Worm (Caenorhabditis elegans) whole organism, early embryonic: Measurements from ENCODE around the gene F47B10.6.

Source experiments
- B0310.2 ChIP-seq: sonication (generic microtip); optimal IDR thresholded peaks from 2 replicates; lab custom pipeline; 2016; ENCODE audit warnings: mild to moderate bottlenecking, missing genetic modification characterization, missing compliant biosample characterization
- F13C5.2 ChIP-seq: sonication (generic microtip); optimal IDR thresholded peaks from 2 replicates; lab custom pipeline; 2017; ENCODE audit warnings: mild to moderate bottlenecking, missing genetic modification characterization, inconsistent platforms, missing compliant biosample characterization
- aly-1 ChIP-seq: sonication (generic microtip); optimal IDR thresholded peaks from 2 replicates; lab custom pipeline; 2016; ENCODE audit warnings: missing genetic modification characterization, missing compliant biosample characterization
- ama-1 ChIP-seq: fragments of 150-350 bp; optimal IDR thresholded peaks from 2 replicates; lab custom pipeline; 2014
- ceh-13 ChIP-seq: fragments of 200-800 bp; sonication (Bioruptor generic); optimal IDR thresholded peaks from 2 replicates; lab custom pipeline; 2018; ENCODE audit warnings: mild to moderate bottlenecking, missing genetic modification characterization, missing compliant biosample characterization
- ceh-36 ChIP-seq: sonication (generic microtip); optimal IDR thresholded peaks from 2 replicates; lab custom pipeline; 2016; ENCODE audit warnings: missing genetic modification characterization, inconsistent platforms, missing compliant biosample characterization
- ets-7 ChIP-seq: sonication (generic microtip); optimal IDR thresholded peaks from 2 replicates; lab custom pipeline; 2016; ENCODE audit warnings: missing genotype, missing genetic modification characterization, missing compliant biosample characterization
- flt-1 ChIP-seq: fragments of 200-800 bp; sonication (Bioruptor generic); IDR thresholded peaks from 2 replicates; pipeline ENCODE4 v1.3.6; 2022; ENCODE audit warnings: missing genetic modification characterization, missing compliant biosample characterization
- hmbx-1 ChIP-seq: sonication (generic microtip); optimal IDR thresholded peaks from 2 replicates; lab custom pipeline; 2016; ENCODE audit warnings: mild to moderate bottlenecking, missing genetic modification characterization, missing compliant biosample characterization
- hmg-4 ChIP-seq: fragments of 200-800 bp; sonication (Bioruptor generic); optimal IDR thresholded peaks from 2 replicates; lab custom pipeline; 2018; ENCODE audit warnings: mild to moderate bottlenecking, missing genetic modification characterization, missing compliant biosample characterization
- hnd-1 ChIP-seq: sonication (generic microtip); optimal IDR thresholded peaks from 2 replicates; lab custom pipeline; 2016; ENCODE audit warnings: missing genetic modification characterization, missing compliant biosample characterization
- pes-1 ChIP-seq: fragments of 200-800 bp; sonication (Bioruptor generic); IDR thresholded peaks from 2 replicates; pipeline ENCODE4 v1.3.6; 2022; ENCODE audit warnings: missing genetic modification reagents, missing genetic modification characterization, missing compliant biosample characterization
- scrt-1 ChIP-seq: fragments of 200-800 bp; sonication (Bioruptor generic); IDR thresholded peaks from 2 replicates; pipeline ENCODE4 v1.3.6; 2022; ENCODE audit warnings: missing genetic modification characterization, missing compliant biosample characterization
- sea-1 ChIP-seq: fragments of 200-800 bp; sonication (Bioruptor generic); conservative IDR thresholded peaks from 2 replicates; pipeline ENCODE4 v1.3.6; 2022; ENCODE audit warnings: missing genetic modification characterization, missing compliant biosample characterization
- tbx-11 ChIP-seq: fragments of 200-800 bp; sonication (Bioruptor generic); IDR thresholded peaks from 2 replicates; pipeline ENCODE4 v1.3.6; 2022; ENCODE audit warnings: missing genetic modification characterization, missing compliant biosample characterization
- tbx-37 ChIP-seq: fragments of 200-800 bp; sonication (Bioruptor generic); conservative IDR thresholded peaks from 2 replicates; pipeline ENCODE4 v1.3.6; 2022; ENCODE audit warnings: missing genetic modification reagents, missing genetic modification characterization, missing compliant biosample characterization
- tra-4 ChIP-seq: sonication (generic microtip); optimal IDR thresholded peaks from 2 replicates; lab custom pipeline; 2017; ENCODE audit warnings: missing genetic modification characterization, missing compliant biosample characterization

Gene F47B10.6

DNA sequence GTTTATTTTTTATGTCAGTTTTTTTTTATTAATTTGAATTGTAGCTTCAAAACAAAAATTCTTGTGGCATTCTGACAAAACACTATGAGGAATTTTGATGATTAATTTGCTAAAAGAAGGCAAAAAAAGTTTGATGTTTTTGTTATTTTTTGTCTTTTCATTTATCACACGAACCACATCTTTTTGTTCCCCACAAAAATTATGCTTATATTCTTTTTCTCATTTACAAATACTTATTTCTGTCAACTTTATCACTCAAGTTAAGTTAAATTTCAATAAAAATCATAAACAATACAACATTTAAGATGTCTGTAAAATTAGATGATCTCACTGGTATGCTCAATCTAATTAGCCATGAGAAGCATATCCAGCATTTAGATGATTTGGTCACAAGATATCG is at the start of gene F47B10.6:
TSS of gene F47B10.6 (plus strand) at position 301 of the 400 bp plus-strand sequence.
- no peak for TF ChIP-seq sea-1 (GFP tag; lab: Robert Waterston, UW)
- no peak for TF ChIP-seq hmbx-1
- no peak for TF ChIP-seq B0310.2 (tag; lab: Kevin White, UChicago)
- TF ChIP-seq scrt-1 (GFP tag; lab: Robert Waterston, UW), result no peak

DNA sequence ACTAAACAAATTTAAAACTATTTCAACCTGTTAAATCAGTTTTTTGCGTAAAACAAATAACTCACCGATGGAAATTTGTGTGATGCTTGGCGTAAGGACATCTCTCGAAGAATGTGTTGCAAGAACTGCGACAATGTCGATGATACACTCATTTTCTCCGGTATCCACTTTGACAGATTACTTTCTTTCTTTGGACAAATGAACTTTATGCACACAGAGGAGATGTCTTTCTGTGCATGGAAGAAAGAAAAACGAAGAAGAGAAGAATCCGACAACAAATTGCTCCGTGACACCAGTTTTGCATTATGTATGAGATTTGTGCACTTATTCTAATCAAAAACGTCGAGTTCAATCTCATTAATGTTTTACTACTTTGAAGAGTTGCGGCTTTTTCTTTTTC is 49.8 kb upstream of the F47B10.6 start, which contains the start of gene plc-1:
TSS of gene plc-1 (minus strand) at position 101 of the 400 bp plus-strand sequence.
- TF ChIP-seq hnd-1 (tag; lab: Kevin White, UChicago) (no peak), F13C5.2 (tag; lab: Kevin White, UChicago) (no peak), tbx-37 (no peak), pes-1 (no peak), aly-1 (tag; lab: Kevin White, UChicago) (no peak), hmbx-1 (no peak), flt-1 (GFP tag; lab: Robert Waterston, UW) (no peak), B0310.2 (tag; lab: Kevin White, UChicago) (no peak), ceh-36 (tag; lab: Kevin White, UChicago) (no peak), ceh-13 (GFP tag; lab: Kevin White, UChicago) (no peak), tbx-11 (no peak), sea-1 (GFP tag; lab: Robert Waterston, UW) (no peak), ama-1 (lab: Kevin White, UChicago) (no peak)

DNA sequence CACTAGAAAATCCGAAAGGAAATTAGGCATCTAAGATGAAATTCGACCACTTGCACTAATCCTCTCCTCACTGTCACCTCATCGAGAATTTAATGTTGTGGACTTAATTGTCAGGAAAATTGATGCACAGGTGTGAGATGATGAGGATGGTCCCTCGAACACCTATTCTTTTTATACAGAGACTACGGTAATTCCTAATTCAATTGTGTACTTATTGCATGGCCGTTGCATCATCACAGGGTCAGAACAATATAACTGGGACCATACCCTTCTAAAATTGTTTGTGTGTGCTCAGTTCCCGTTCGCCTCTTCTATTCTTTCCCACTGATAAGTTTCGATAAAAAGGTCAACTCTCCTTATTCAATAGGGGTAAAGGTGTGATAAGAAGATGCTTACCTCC is 44.2 kb upstream of the F47B10.6 start:
- TF ChIP-seq ets-7 (tag; lab: Kevin White, UChicago) (no peak), ceh-36 (tag; lab: Kevin White, UChicago) (peak; percentile 43), pes-1 (0 out of 2 replicates have a peak, but pooled peaks have one; percentile 35)

DNA sequence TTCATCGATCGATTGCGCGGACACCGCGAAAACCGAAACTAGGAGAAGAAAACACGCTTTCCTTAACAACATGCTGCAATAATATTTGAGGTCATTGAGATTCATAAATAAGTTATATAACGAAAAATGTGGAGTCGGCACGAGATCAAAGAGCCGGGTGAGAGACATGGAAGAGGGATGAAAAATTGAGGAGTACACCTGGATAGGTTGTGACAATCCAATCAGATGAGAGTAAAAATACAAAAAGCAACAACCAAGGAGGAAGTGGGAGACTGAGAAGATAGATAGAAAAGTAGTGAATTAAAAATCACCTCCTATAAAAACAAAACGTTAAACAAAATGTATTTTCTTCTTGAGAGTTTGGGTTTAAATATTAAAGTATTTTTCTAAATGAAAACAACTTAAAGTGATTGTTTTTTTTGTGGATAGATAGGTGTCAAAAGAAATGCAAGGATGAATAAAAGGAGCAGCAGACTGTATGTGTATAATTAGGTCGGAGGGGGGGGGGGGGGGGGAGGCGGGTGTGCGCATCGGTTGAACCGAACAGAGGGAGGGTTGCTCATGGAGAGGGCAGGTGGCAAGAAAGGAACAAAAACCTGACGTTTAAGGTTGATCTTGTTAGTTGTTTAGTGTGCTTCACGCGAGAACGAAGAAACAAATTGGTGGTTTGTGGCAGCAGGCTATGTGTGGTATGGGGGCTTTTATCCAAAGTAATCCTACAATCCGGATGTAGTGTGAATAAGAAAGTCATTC is 43.5 kb upstream of the F47B10.6 start, which contains the start of gene C05A9.2:
TSS of gene C05A9.2 (minus strand) at position 73 of the 753 bp plus-strand sequence.
- peak; percentile 19 for TF ChIP-seq ceh-36 (tag; lab: Kevin White, UChicago)
- no peak for TF ChIP-seq hmbx-1

DNA sequence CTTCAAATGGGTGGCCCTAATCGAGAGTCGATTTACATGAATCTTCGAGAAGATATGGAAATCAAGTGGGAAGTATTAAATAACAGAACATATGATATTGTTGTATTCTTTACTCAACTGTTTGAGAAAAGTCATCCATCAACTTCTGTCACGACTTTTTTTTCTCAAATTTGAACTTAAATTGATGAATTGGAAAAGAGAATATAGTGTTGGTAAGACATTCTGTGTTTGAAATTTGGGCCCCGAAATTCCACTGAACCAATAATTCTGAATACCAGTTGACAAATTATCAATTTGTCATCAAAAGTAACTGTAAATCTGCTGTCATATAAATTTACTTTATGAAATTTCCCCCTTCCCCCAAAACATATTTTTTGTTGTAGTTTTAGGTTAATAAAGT is 41.4 kb upstream of the F47B10.6 start:
- TF ChIP-seq ceh-13 (GFP tag; lab: Kevin White, UChicago), result no peak
- TF ChIP-seq B0310.2 (tag; lab: Kevin White, UChicago), result no peak
- no peak for TF ChIP-seq scrt-1 (GFP tag; lab: Robert Waterston, UW)
- no peak for TF ChIP-seq sea-1 (GFP tag; lab: Robert Waterston, UW)
- TF ChIP-seq tra-4 (tag; lab: Kevin White, UChicago), result no peak
- no peak for TF ChIP-seq tbx-11
- TF ChIP-seq ceh-36 (tag; lab: Kevin White, UChicago), result no peak
- TF ChIP-seq ets-7 (tag; lab: Kevin White, UChicago), result no peak
- no peak for TF ChIP-seq hmbx-1
- TF ChIP-seq tbx-37, result no peak
- TF ChIP-seq aly-1 (tag; lab: Kevin White, UChicago), result no peak

DNA sequence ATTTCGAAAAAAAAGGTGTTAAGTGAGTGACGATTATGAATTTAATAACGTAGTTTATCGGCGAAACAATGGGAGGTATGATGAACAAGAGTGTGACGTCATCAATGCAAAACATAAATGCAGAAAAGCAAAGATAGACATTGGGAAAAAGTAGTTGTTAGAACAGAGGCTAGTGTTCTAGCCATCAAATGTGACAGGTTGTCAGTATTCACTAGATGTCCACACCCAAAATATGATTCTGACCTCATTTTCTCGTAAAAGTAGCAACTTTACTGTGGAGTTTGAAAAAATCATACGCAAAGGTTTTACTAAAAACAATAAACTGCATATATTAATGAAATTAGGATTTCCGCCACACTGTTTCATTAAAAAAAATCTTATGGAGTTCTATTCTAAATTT is 37.1 kb upstream of the F47B10.6 start:
- TF ChIP-seq ama-1 (lab: Kevin White, UChicago), result no peak
- no peak for TF ChIP-seq F13C5.2 (tag; lab: Kevin White, UChicago)
- no peak for TF ChIP-seq scrt-1 (GFP tag; lab: Robert Waterston, UW)
- TF ChIP-seq ets-7 (tag; lab: Kevin White, UChicago), result no peak
- TF ChIP-seq aly-1 (tag; lab: Kevin White, UChicago), result no peak
- TF ChIP-seq pes-1, result no peak
- TF ChIP-seq tbx-37, result no peak
- TF ChIP-seq ceh-13 (GFP tag; lab: Kevin White, UChicago), result no peak
- no peak for TF ChIP-seq hmbx-1
- no peak for TF ChIP-seq ceh-36 (tag; lab: Kevin White, UChicago)
- TF ChIP-seq hmg-4 (GFP tag; lab: Kevin White, UChicago), result no peak
- no peak for TF ChIP-seq B0310.2 (tag; lab: Kevin White, UChicago)

DNA sequence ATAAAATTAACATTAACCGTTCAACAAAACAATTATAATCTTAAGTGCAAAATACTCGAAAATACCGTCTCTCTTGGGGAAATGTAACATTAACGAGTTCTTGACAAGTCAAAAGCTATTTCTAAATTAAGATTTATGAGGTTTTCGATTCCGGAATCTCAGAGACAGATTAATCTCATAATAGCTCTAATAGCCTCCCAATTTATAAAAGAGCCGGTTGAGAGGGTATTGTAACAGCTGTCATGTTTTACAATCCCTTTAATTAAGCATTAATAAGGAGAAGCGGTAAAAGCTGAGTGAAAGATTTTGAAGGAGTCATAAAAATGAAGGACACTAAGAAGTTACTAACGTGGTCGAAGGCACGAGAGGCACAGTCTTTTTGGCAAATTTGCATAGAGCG is 36.6 kb upstream of the F47B10.6 start:
- no peak for TF ChIP-seq hmg-4 (GFP tag; lab: Kevin White, UChicago)
- TF ChIP-seq ama-1 (lab: Kevin White, UChicago), result no peak
- TF ChIP-seq hmbx-1, result no peak
- no peak for TF ChIP-seq B0310.2 (tag; lab: Kevin White, UChicago)
- no peak for TF ChIP-seq aly-1 (tag; lab: Kevin White, UChicago)
- TF ChIP-seq sea-1 (GFP tag; lab: Robert Waterston, UW), result no peak
- no peak for TF ChIP-seq scrt-1 (GFP tag; lab: Robert Waterston, UW)
- no peak for TF ChIP-seq tra-4 (tag; lab: Kevin White, UChicago)
- no peak for TF ChIP-seq tbx-37
- no peak for TF ChIP-seq tbx-11
- TF ChIP-seq pes-1, result no peak
- TF ChIP-seq flt-1 (GFP tag; lab: Robert Waterston, UW), result no peak

DNA sequence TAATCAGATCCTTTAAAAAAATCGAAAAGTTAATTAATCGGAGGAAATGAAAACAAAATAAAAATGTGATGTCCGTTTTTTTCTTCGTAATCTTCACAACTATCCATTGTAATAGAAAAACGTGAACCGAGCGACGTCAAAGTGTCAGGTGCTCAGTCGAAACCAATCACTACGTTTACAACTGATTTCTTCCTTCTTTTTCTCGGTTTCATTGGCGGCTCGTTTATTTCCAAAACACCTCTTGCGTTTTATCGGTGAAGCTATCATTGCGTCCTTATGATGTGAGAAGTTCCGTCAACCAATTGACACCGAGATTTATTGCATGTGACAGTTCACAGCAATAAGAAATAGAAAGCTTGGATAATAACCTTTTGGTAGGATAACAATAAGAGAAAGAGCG is 35.0 kb upstream of the F47B10.6 start:
- TF ChIP-seq hnd-1 (tag; lab: Kevin White, UChicago) (no peak), B0310.2 (tag; lab: Kevin White, UChicago) (no peak), aly-1 (tag; lab: Kevin White, UChicago) (no peak), pes-1 (no peak), sea-1 (GFP tag; lab: Robert Waterston, UW) (no peak), ceh-13 (GFP tag; lab: Kevin White, UChicago) (no peak)
